Worm (Caenorhabditis elegans) whole organism, young adult: ENCODE results near the gene pola-1.

ENCODE experiments used
- C06A6.2 ChIP-seq: fragments of 200-800 bp; sonication (Bioruptor generic); conservative IDR thresholded peaks from 2 replicates; pipeline ENCODE4 v1.3.6; 2022; ENCODE audit warnings: missing genetic modification characterization, missing compliant biosample characterization
- C17E4.6 ChIP-seq: fragments of 200-800 bp; sonication (Bioruptor generic); IDR thresholded peaks from 2 replicates; pipeline ENCODE4 v1.3.6; 2022; ENCODE audit warnings: missing genetic modification reagents, missing genetic modification characterization, missing compliant biosample characterization
- F33H1.4 ChIP-seq: fragments of 200-800 bp; sonication (Bioruptor generic); IDR thresholded peaks from 2 replicates; pipeline ENCODE4 v1.3.6; 2022; ENCODE audit warnings: missing genetic modification reagents, missing genetic modification characterization, missing compliant biosample characterization
- F37B4.10 ChIP-seq: fragments of 200-800 bp; sonication (Bioruptor generic); IDR thresholded peaks from 2 replicates; pipeline ENCODE4 v1.3.6; 2022; ENCODE audit warnings: missing genetic modification characterization, missing compliant biosample characterization
- K11D2.4 ChIP-seq: fragments of 200-800 bp; sonication (Bioruptor generic); IDR thresholded peaks from 2 replicates; pipeline ENCODE4 v1.3.6; 2022; ENCODE audit warnings: missing genetic modification reagents, missing genetic modification characterization, missing compliant biosample characterization
- K12H6.12 ChIP-seq: fragments of 200-800 bp; sonication (Bioruptor generic); optimal IDR thresholded peaks from 2 replicates; lab custom pipeline; 2018; ENCODE audit warnings: mild to moderate bottlenecking, missing genetic modification characterization, missing compliant biosample characterization
- Y53G8AR.9 ChIP-seq: fragments of 200-800 bp; sonication (Bioruptor generic); conservative IDR thresholded peaks from 2 replicates; pipeline ENCODE4 v1.3.6; 2022; ENCODE audit warnings: missing genetic modification reagents, missing genetic modification characterization, missing compliant biosample characterization
- Y79H2A.3 ChIP-seq: fragments of 200-800 bp; sonication (Bioruptor generic); conservative IDR thresholded peaks from 2 replicates; pipeline ENCODE4 v1.3.6; 2022; ENCODE audit warnings: missing genetic modification reagents, missing genetic modification characterization, missing compliant biosample characterization
- Y95B8A.8 ChIP-seq: fragments of 200-800 bp; sonication (Bioruptor generic); IDR thresholded peaks from 2 replicates; pipeline ENCODE4 v1.3.6; 2022; ENCODE audit warnings: missing genetic modification reagents, missing genetic modification characterization, missing compliant biosample characterization
- akir-1 ChIP-seq: fragments of 200-800 bp; sonication (Bioruptor generic); optimal IDR thresholded peaks from 2 replicates; lab custom pipeline; 2018; ENCODE audit warnings: mild to moderate bottlenecking, missing genetic modification characterization, moderate library complexity, missing compliant biosample characterization
- atf-7 ChIP-seq: sonication (generic microtip); optimal IDR thresholded peaks from 2 replicates; lab custom pipeline; 2017; ENCODE audit warnings: mild to moderate bottlenecking, missing genetic modification characterization, missing compliant biosample characterization
- athp-1 ChIP-seq: sonication (generic microtip); optimal IDR thresholded peaks from 2 replicates; lab custom pipeline; 2017; ENCODE audit warnings: mild to moderate bottlenecking, missing genetic modification characterization, missing compliant biosample characterization
- attf-5 ChIP-seq: fragments of 200-800 bp; sonication (Bioruptor generic); optimal IDR thresholded peaks from 2 replicates; lab custom pipeline; 2018; ENCODE audit warnings: mild to moderate bottlenecking, missing genetic modification characterization, missing compliant biosample characterization
- bed-2 ChIP-seq: fragments of 200-800 bp; sonication (Bioruptor generic); IDR thresholded peaks from 2 replicates; pipeline ENCODE4 v1.3.6; 2022; ENCODE audit warnings: missing genetic modification reagents, missing genetic modification characterization, missing compliant biosample characterization
- ccch-3 ChIP-seq: fragments of 200-800 bp; sonication (Bioruptor generic); optimal IDR thresholded peaks from 2 replicates; lab custom pipeline; 2018; ENCODE audit warnings: mild to moderate bottlenecking, missing genetic modification characterization, missing compliant biosample characterization
- cebp-1 ChIP-seq, 2 experiments: fragments of 200-800 bp in 1 of 2; sonication (Bioruptor generic) in 1 of 2; sonication (generic microtip) in 1 of 2; IDR thresholded peaks in 1 of 2; optimal IDR thresholded peaks in 1 of 2; 2 replicates each; pipeline versions ENCODE4 v1.3.6 to Lab custom; 2017 to 2022; ENCODE audit warnings: missing compliant biosample characterization in 2 of 2, missing genetic modification characterization in 2 of 2, mild to moderate bottlenecking in 1 of 2, missing genetic modification reagents in 1 of 2, moderate library complexity in 1 of 2
- ceh-58 ChIP-seq: fragments of 200-800 bp; sonication (Bioruptor generic); IDR thresholded peaks from 2 replicates; pipeline ENCODE4 v1.3.6; 2022; ENCODE audit warnings: missing genetic modification characterization, missing compliant biosample characterization
- die-1 ChIP-seq: sonication (generic microtip); optimal IDR thresholded peaks from 2 replicates; lab custom pipeline; 2016; ENCODE audit warnings: missing genotype, mild to moderate bottlenecking, missing genetic modification characterization, missing compliant biosample characterization
- dox-1 ChIP-seq: fragments of 200-800 bp; sonication (Bioruptor generic); IDR thresholded peaks from 2 replicates; pipeline ENCODE4 v1.3.6; 2022; ENCODE audit warnings: missing genetic modification reagents, missing genetic modification characterization, missing compliant biosample characterization
- dpff-1 ChIP-seq: sonication (generic microtip); optimal IDR thresholded peaks from 2 replicates; lab custom pipeline; 2017; ENCODE audit warnings: mild to moderate bottlenecking, missing genetic modification characterization, missing compliant biosample characterization
- egl-44 ChIP-seq: fragments of 200-800 bp; sonication (Bioruptor generic); IDR thresholded peaks from 2 replicates; pipeline ENCODE4 v1.3.6; 2022; ENCODE audit warnings: missing genetic modification reagents, missing genetic modification characterization, missing compliant biosample characterization
- egrh-3 ChIP-seq: fragments of 200-800 bp; sonication (Bioruptor generic); IDR thresholded peaks from 2 replicates; pipeline ENCODE4 v1.3.6; 2022; ENCODE audit warnings: missing genetic modification reagents, missing genetic modification characterization, missing compliant biosample characterization
- ekl-4 ChIP-seq: fragments of 200-800 bp; sonication (Bioruptor generic); IDR thresholded peaks from 2 replicates; pipeline ENCODE4 v1.3.6; 2022; ENCODE audit warnings: missing genetic modification reagents, missing genetic modification characterization, missing compliant biosample characterization
- ets-4 ChIP-seq: fragments of 200-800 bp; sonication (Bioruptor generic); optimal IDR thresholded peaks from 2 replicates; lab custom pipeline; 2018; ENCODE audit warnings: mild to moderate bottlenecking, missing genetic modification characterization, missing compliant biosample characterization
- fkh-3 ChIP-seq: sonication (generic microtip); optimal IDR thresholded peaks from 2 replicates; lab custom pipeline; 2016; ENCODE audit warnings: mild to moderate bottlenecking, missing genetic modification characterization, missing compliant biosample characterization
- him-1 ChIP-seq: sonication (generic microtip); optimal IDR thresholded peaks from 2 replicates; lab custom pipeline; 2016; ENCODE audit warnings: missing genotype, missing genetic modification reagents, missing genetic modification characterization, missing compliant biosample characterization
- hmg-1.2 ChIP-seq: fragments of 200-800 bp; sonication (Bioruptor generic); IDR thresholded peaks from 2 replicates; pipeline ENCODE4 v1.3.6; 2022; ENCODE audit warnings: missing genetic modification reagents, missing genetic modification characterization, missing compliant biosample characterization
- hrde-1 ChIP-seq: sonication (generic microtip); optimal IDR thresholded peaks from 2 replicates; lab custom pipeline; 2016; ENCODE audit warnings: missing genetic modification characterization, mild to moderate bottlenecking, missing compliant biosample characterization, moderate library complexity, missing genotype, missing genetic modification reagents, borderline replicate concordance
- let-607 ChIP-seq, 2 experiments: fragments of 200-800 bp in 1 of 2; sonication (Bioruptor generic) in 1 of 2; sonication (generic microtip) in 1 of 2; optimal IDR thresholded peaks; 2 replicates each; lab custom pipeline; 2016 to 2018; ENCODE audit warnings: mild to moderate bottlenecking in 2 of 2, missing compliant biosample characterization in 2 of 2, missing genetic modification characterization in 2 of 2, moderate library complexity in 2 of 2, missing genotype in 1 of 2
- lin-26 ChIP-seq: fragments of 200-800 bp; sonication (Bioruptor generic); IDR thresholded peaks from 2 replicates; pipeline ENCODE4 v1.3.6; 2022; ENCODE audit warnings: missing genetic modification reagents, missing genetic modification characterization, missing compliant biosample characterization
- lin-35 ChIP-seq, 3 experiments: fragments of 150-350 bp in 2 of 3; sonication (generic microtip) in 1 of 3; optimal IDR thresholded peaks; 2 replicates each; lab custom pipeline; 2014 to 2018; ENCODE audit warnings: missing biosample characterization in 3 of 3, missing genetic modification characterization in 3 of 3, missing genetic modification reagents in 3 of 3
- madf-10 ChIP-seq: sonication (generic microtip); optimal IDR thresholded peaks from 2 replicates; lab custom pipeline; 2016; ENCODE audit warnings: mild to moderate bottlenecking, missing genetic modification characterization, missing compliant biosample characterization
- madf-3 ChIP-seq: fragments of 200-800 bp; sonication (Bioruptor generic); IDR thresholded peaks from 2 replicates; pipeline ENCODE4 v1.3.6; 2022; ENCODE audit warnings: missing genetic modification reagents, missing genetic modification characterization, missing compliant biosample characterization
- mcd-1 ChIP-seq: fragments of 200-800 bp; sonication (Bioruptor generic); IDR thresholded peaks from 2 replicates; pipeline ENCODE4 v1.3.6; 2022; ENCODE audit warnings: missing genetic modification reagents, missing genetic modification characterization, missing compliant biosample characterization
- mxl-1 ChIP-seq: sonication (generic microtip); optimal IDR thresholded peaks from 2 replicates; lab custom pipeline; 2016; ENCODE audit warnings: missing genetic modification characterization, missing compliant biosample characterization
- nhr-120 ChIP-seq: fragments of 200-800 bp; sonication (Bioruptor generic); IDR thresholded peaks from 2 replicates; pipeline ENCODE4 v1.3.6; 2022; ENCODE audit warnings: missing genetic modification characterization, missing compliant biosample characterization
- pbrm-1 ChIP-seq: fragments of 200-800 bp; sonication (Bioruptor generic); IDR thresholded peaks from 2 replicates; pipeline ENCODE4 v1.3.6; 2022; ENCODE audit warnings: missing genetic modification reagents, missing genetic modification characterization, missing compliant biosample characterization
- rcor-1 ChIP-seq: fragments of 200-800 bp; sonication (Bioruptor generic); IDR thresholded peaks from 2 replicates; pipeline ENCODE4 v1.3.6; 2022; ENCODE audit warnings: missing genetic modification reagents, missing genetic modification characterization, missing compliant biosample characterization
- rec-8 ChIP-seq, 2 experiments: sonication (generic microtip); optimal IDR thresholded peaks; 2 replicates each; lab custom pipeline; 2016; ENCODE audit warnings: mild to moderate bottlenecking in 2 of 2, missing genetic modification characterization in 2 of 2, missing genetic modification reagents in 2 of 2, missing genotype in 2 of 2, missing biosample characterization in 1 of 2, missing compliant biosample characterization in 1 of 2, moderate library complexity in 1 of 2
- repo-1 ChIP-seq: sonication (generic microtip); optimal IDR thresholded peaks from 2 replicates; lab custom pipeline; 2017; ENCODE audit warnings: mild to moderate bottlenecking, missing genetic modification characterization, missing compliant biosample characterization
- sea-2 ChIP-seq: fragments of 200-800 bp; sonication (Bioruptor generic); IDR thresholded peaks from 2 replicates; pipeline ENCODE4 v1.3.6; 2022; ENCODE audit warnings: missing genetic modification characterization, missing compliant biosample characterization
- zfh-2 ChIP-seq: fragments of 200-800 bp; sonication (Bioruptor generic); conservative IDR thresholded peaks from 2 replicates; pipeline ENCODE4 v1.3.6; 2022; ENCODE audit warnings: missing genetic modification reagents, missing genetic modification characterization, missing compliant biosample characterization
- ztf-3 ChIP-seq: fragments of 200-800 bp; sonication (Bioruptor generic); optimal IDR thresholded peaks from 2 replicates; lab custom pipeline; 2018; ENCODE audit warnings: mild to moderate bottlenecking, missing genetic modification characterization, missing compliant biosample characterization

pola-1 gene

ce11 chrIII:11197327-11197726 is 55.1 kb downstream of the pola-1 start (continued):
- TF ChIP-seq atf-7 (tag; lab: Kevin White, UChicago), result peak; percentile 66
- 0 out of 2 replicates have a peak, but pooled peaks have one; percentile 36 for TF ChIP-seq dox-1
- no peak for TF ChIP-seq sea-2 (GFP tag; lab: Robert Waterston, UW)
- TF ChIP-seq K11D2.4 (GFP tag; lab: Robert Waterston, UW), result 0 out of 2 replicates have a peak, but pooled peaks have one; percentile 35
- TF ChIP-seq fkh-3 (tag; lab: Kevin White, UChicago), result no peak

- TF ChIP-seq zfh-2 (GFP tag; lab: Robert Waterston, UW) (0 out of 2 replicates have a peak, but pooled peaks have one; percentile 25), die-1 (tag; lab: Kevin White, UChicago) (no peak)
Measured at ce11 chrIII:11200879-11201518, 58.8 kb downstream of the pola-1 start.

ce11 chrIII:11202992-11203391 is 60.7 kb downstream of the pola-1 start:
- TF ChIP-seq Y53G8AR.9 (GFP tag; lab: Robert Waterston, UW) (no peak), C06A6.2 (no peak), bed-2 (no peak), ccch-3 (GFP tag; lab: Kevin White, UChicago) (no peak), let-607 (tag; optimal IDR thresholded peaks at IDR 0.05; lab: Kevin White, UChicago) (no peak), dpff-1 (no peak), madf-10 (tag; lab: Kevin White, UChicago) (peak; percentile 91), him-1 (no peak), lin-26 (GFP tag; lab: Robert Waterston, UW) (no peak), nhr-120 (no peak), hmg-1.2 (GFP tag; lab: Robert Waterston, UW) (no peak), cebp-1 (GFP tag; IDR thresholded peaks at IDR 0.05; lab: Robert Waterston, UW) (no peak), cebp-1 (tag; optimal IDR thresholded peaks at IDR 0.05; lab: Kevin White, UChicago) (peak; percentile 52), repo-1 (no peak), C17E4.6 (GFP tag; lab: Robert Waterston, UW) (no peak), fkh-3 (tag; lab: Kevin White, UChicago) (no peak), rcor-1 (no peak), Y95B8A.8 (GFP tag; lab: Robert Waterston, UW) (no peak), hrde-1 (tag; lab: Kevin White, UChicago) (no peak), ceh-58 (GFP tag; lab: Robert Waterston, UW) (no peak), dox-1 (no peak), attf-5 (GFP tag; lab: Kevin White, UChicago) (peak; percentile 54), K11D2.4 (GFP tag; lab: Robert Waterston, UW) (0 out of 2 replicates have a peak, but pooled peaks have one; percentile 34), mxl-1 (tag; lab: Kevin White, UChicago) (no peak), mcd-1 (GFP tag; lab: Robert Waterston, UW) (peak; percentile 54), Y79H2A.3 (GFP tag; lab: Robert Waterston, UW) (no peak), pbrm-1 (peak; percentile 27; the same call in 1 of the 2 replicates), ets-4 (GFP tag; lab: Kevin White, UChicago) (no peak), egrh-3 (peak; percentile 98), lin-35 (GFP tag; optimal IDR thresholded peaks at IDR 0.05; lab: Kevin White, UChicago) (peak in 1 of 3 experiments; percentile 33), F37B4.10 (GFP tag; lab: Robert Waterston, UW) (no peak), rec-8 (tag; optimal IDR thresholded peaks at IDR 0.05; lab: Kevin White, UChicago) (no peak), ekl-4 (GFP tag; lab: Robert Waterston, UW) (no peak), ztf-3 (no peak), egl-44 (GFP tag; lab: Robert Waterston, UW) (no peak), F33H1.4 (GFP tag; lab: Robert Waterston, UW) (no peak), die-1 (tag; lab: Kevin White, UChicago) (no peak), K12H6.12 (peak; percentile 55), madf-3 (GFP tag; lab: Robert Waterston, UW) (no peak), athp-1 (tag; lab: Kevin White, UChicago) (no peak), zfh-2 (GFP tag; lab: Robert Waterston, UW) (peak; percentile 97), akir-1 (GFP tag; lab: Kevin White, UChicago) (no peak)
